Worm (Caenorhabditis elegans) whole organism, mixed stage, embryonic: Measurements from ENCODE around the gene rpn-6.1.

Experiments used
- ceh-39 ChIP-seq: fragments of 150-350 bp; optimal IDR thresholded peaks from 2 replicates; lab custom pipeline; 2014; ENCODE audit warnings: missing biosample characterization, missing genetic modification characterization
- ces-1 ChIP-seq: fragments of 150-350 bp; optimal IDR thresholded peaks from 2 replicates; lab custom pipeline; 2014; ENCODE audit warnings: missing biosample characterization, missing genetic modification reagents, missing genetic modification characterization
- elt-1 ChIP-seq: sonication (generic microtip); optimal IDR thresholded peaks from 2 replicates; lab custom pipeline; 2017; ENCODE audit warnings: missing genetic modification characterization, mild to moderate bottlenecking, missing compliant biosample characterization, antibody characterized with exemption, moderate library complexity, borderline replicate concordance; ENCODE audit not compliant: insufficient read depth
- elt-3 ChIP-seq: fragments of 150-350 bp; optimal IDR thresholded peaks from 2 replicates; lab custom pipeline; 2014; ENCODE audit warnings: missing biosample characterization, missing genetic modification characterization
- mep-1 ChIP-seq: fragments of 150-350 bp; optimal IDR thresholded peaks from 2 replicates; lab custom pipeline; 2017; ENCODE audit warnings: missing biosample characterization, missing genetic modification reagents, missing genetic modification characterization, inconsistent platforms
- mls-2 ChIP-seq: sonication (generic microtip); optimal IDR thresholded peaks from 2 replicates; lab custom pipeline; 2016; ENCODE audit warnings: mild to moderate bottlenecking, missing genetic modification characterization, moderate library complexity, missing compliant biosample characterization
- nhr-12 ChIP-seq: fragments of 150-350 bp; optimal IDR thresholded peaks from 2 replicates; lab custom pipeline; 2014; ENCODE audit warnings: missing biosample characterization, missing genetic modification characterization
- nhr-28 ChIP-seq: fragments of 150-350 bp; optimal IDR thresholded peaks from 2 replicates; lab custom pipeline; 2014; ENCODE audit warnings: missing biosample characterization, missing genetic modification characterization
- nhr-76 ChIP-seq: sonication (generic microtip); optimal IDR thresholded peaks from 2 replicates; lab custom pipeline; 2017; ENCODE audit warnings: missing biosample characterization, missing genetic modification characterization
- pha-4 ChIP-seq: fragments of 150-350 bp; optimal IDR thresholded peaks from 2 replicates; lab custom pipeline; 2018; ENCODE audit warnings: missing biosample characterization, missing genetic modification reagents, missing genetic modification characterization
- sem-2 ChIP-seq: fragments of 200-800 bp; sonication (Bioruptor generic); optimal IDR thresholded peaks from 2 replicates; lab custom pipeline; 2018; ENCODE audit warnings: mild to moderate bottlenecking, missing genetic modification characterization, missing compliant biosample characterization
- snpc-4 ChIP-seq: fragments of 150-350 bp; optimal IDR thresholded peaks from 2 replicates; lab custom pipeline; 2014; ENCODE audit warnings: missing biosample characterization, missing genetic modification characterization
- unc-39 ChIP-seq: fragments of 150-350 bp; optimal IDR thresholded peaks from 2 replicates; lab custom pipeline; 2014; ENCODE audit warnings: missing biosample characterization, missing genetic modification characterization

- TF ChIP-seq unc-39 (tag; lab: Kevin White, UChicago) = no peak
- TF ChIP-seq sem-2 = no peak
- TF ChIP-seq snpc-4 (tag; lab: Kevin White, UChicago) = no peak
- no peak for TF ChIP-seq mls-2
- no peak for TF ChIP-seq nhr-12 (tag; lab: Kevin White, UChicago)
- TF ChIP-seq nhr-28 (tag; lab: Kevin White, UChicago) = no peak
- no peak for TF ChIP-seq nhr-76 (tag; lab: Kevin White, UChicago)
- no peak for TF ChIP-seq ceh-39 (tag; lab: Kevin White, UChicago)
- TF ChIP-seq elt-3 = no peak
- no peak for TF ChIP-seq elt-1
- no peak for TF ChIP-seq pha-4
- TF ChIP-seq ces-1 (GFP tag; lab: Kevin White, UChicago) = no peak
- no peak for TF ChIP-seq mep-1
Observed at ce11 chrIII:6931896-6932295, 29.9 kb downstream of the rpn-6.1 start, which contains the start of gene byn-1.
